Worm (Caenorhabditis elegans) whole organism, L2 larva: Measurements from ENCODE around the gene ZK121.2.

Experiments used
- C34F6.9 ChIP-seq: fragments of 150-350 bp; optimal IDR thresholded peaks from 2 replicates; lab custom pipeline; 2014; ENCODE audit warnings: missing biosample characterization, missing genetic modification characterization
- F13H6.1 ChIP-seq: sonication (generic microtip); optimal IDR thresholded peaks from 2 replicates; lab custom pipeline; 2016; ENCODE audit warnings: missing genetic modification characterization, missing compliant biosample characterization
- R02D3.7 ChIP-seq: fragments of 150-350 bp; optimal IDR thresholded peaks from 2 replicates; lab custom pipeline; 2014; ENCODE audit warnings: missing biosample characterization, missing genetic modification characterization
- Y55F3AM.14 ChIP-seq: fragments of 200-800 bp; sonication (Bioruptor generic); optimal IDR thresholded peaks from 2 replicates; lab custom pipeline; 2018; ENCODE audit warnings: mild to moderate bottlenecking, missing genetic modification characterization, missing compliant biosample characterization
- alr-1 ChIP-seq: fragments of 150-350 bp; optimal IDR thresholded peaks from 2 replicates; lab custom pipeline; 2014; ENCODE audit warnings: missing biosample characterization, missing genetic modification characterization
- blmp-1 ChIP-seq: sonication (generic microtip); optimal IDR thresholded peaks from 2 replicates; lab custom pipeline; 2017; ENCODE audit warnings: missing genetic modification characterization, mild to moderate bottlenecking, missing compliant biosample characterization, antibody characterized with exemption, moderate library complexity; ENCODE audit not compliant: insufficient read depth
- ceh-82 ChIP-seq: fragments of 150-350 bp; optimal IDR thresholded peaks from 2 replicates; lab custom pipeline; 2014; ENCODE audit warnings: missing biosample characterization, missing genetic modification characterization
- crh-2 ChIP-seq: sonication (generic microtip); optimal IDR thresholded peaks from 2 replicates; lab custom pipeline; 2017; ENCODE audit warnings: missing biosample characterization, missing genetic modification characterization
- elt-3 ChIP-seq: sonication (generic microtip); optimal IDR thresholded peaks from 2 replicates; lab custom pipeline; 2017; ENCODE audit warnings: missing biosample characterization, missing genetic modification characterization
- fos-1 ChIP-seq: fragments of 150-350 bp; optimal IDR thresholded peaks from 2 replicates; lab custom pipeline; 2014; ENCODE audit warnings: missing biosample characterization, missing genetic modification characterization
- gmeb-1 ChIP-seq: fragments of 150-350 bp; optimal IDR thresholded peaks from 2 replicates; lab custom pipeline; 2014; ENCODE audit warnings: missing biosample characterization, missing genetic modification characterization
- lin-13 ChIP-seq: fragments of 150-350 bp; optimal IDR thresholded peaks from 2 replicates; lab custom pipeline; 2014; ENCODE audit warnings: missing biosample characterization, missing genetic modification reagents, missing genetic modification characterization
- lin-39 ChIP-seq: fragments of 150-350 bp; optimal IDR thresholded peaks from 2 replicates; lab custom pipeline; 2014; ENCODE audit warnings: missing biosample characterization, missing genetic modification reagents, missing genetic modification characterization
- lsy-2 ChIP-seq, 2 experiments: fragments of 150-350 bp in 1 of 2; sonication (generic microtip) in 1 of 2; optimal IDR thresholded peaks; 2 replicates each; lab custom pipeline; 2014 to 2017; ENCODE audit warnings: missing biosample characterization in 2 of 2, missing genetic modification characterization in 2 of 2
- mab-5 ChIP-seq: fragments of 150-350 bp; optimal IDR thresholded peaks from 2 replicates; lab custom pipeline; 2014; ENCODE audit warnings: missing biosample characterization, missing genetic modification characterization
- mdl-1 ChIP-seq, 2 experiments: fragments of 150-350 bp in 1 of 2; sonication (generic microtip) in 1 of 2; optimal IDR thresholded peaks; 2 replicates each; lab custom pipeline; 2017; ENCODE audit warnings: missing biosample characterization in 2 of 2, missing genetic modification characterization in 2 of 2
- nhr-10 ChIP-seq: sonication (generic microtip); optimal IDR thresholded peaks from 2 replicates; lab custom pipeline; 2017; ENCODE audit warnings: missing biosample characterization, missing genetic modification characterization
- nhr-12 ChIP-seq: fragments of 150-350 bp; optimal IDR thresholded peaks from 2 replicates; lab custom pipeline; 2014; ENCODE audit warnings: missing biosample characterization, missing genetic modification characterization
- nhr-129 ChIP-seq: fragments of 150-350 bp; optimal IDR thresholded peaks from 2 replicates; lab custom pipeline; 2014; ENCODE audit warnings: missing biosample characterization, missing genetic modification characterization
- nhr-21 ChIP-seq: fragments of 150-350 bp; optimal IDR thresholded peaks from 2 replicates; lab custom pipeline; 2014; ENCODE audit warnings: missing biosample characterization, missing genetic modification characterization
- nhr-23 ChIP-seq: fragments of 150-350 bp; optimal IDR thresholded peaks from 2 replicates; lab custom pipeline; 2014; ENCODE audit warnings: missing biosample characterization, missing genetic modification reagents, missing genetic modification characterization
- nhr-237 ChIP-seq: fragments of 150-350 bp; optimal IDR thresholded peaks from 2 replicates; lab custom pipeline; 2014; ENCODE audit warnings: missing biosample characterization, missing genetic modification characterization
- nhr-77 ChIP-seq: fragments of 150-350 bp; optimal IDR thresholded peaks from 2 replicates; lab custom pipeline; 2014; ENCODE audit warnings: missing biosample characterization, missing genetic modification characterization
- peb-1 ChIP-seq: fragments of 150-350 bp; optimal IDR thresholded peaks from 2 replicates; lab custom pipeline; 2014; ENCODE audit warnings: missing biosample characterization, missing genetic modification characterization
- sma-9 ChIP-seq, 2 experiments: fragments of 150-350 bp in 1 of 2; sonication (generic microtip) in 1 of 2; optimal IDR thresholded peaks; 2 replicates each; lab custom pipeline; 2014 to 2016; ENCODE audit warnings: missing genetic modification characterization in 2 of 2, mild to moderate bottlenecking in 1 of 2, missing biosample characterization in 1 of 2, missing compliant biosample characterization in 1 of 2, missing genetic modification reagents in 1 of 2, moderate library complexity in 1 of 2
- unc-39 ChIP-seq: fragments of 150-350 bp; optimal IDR thresholded peaks from 2 replicates; lab custom pipeline; 2014; ENCODE audit warnings: missing biosample characterization, missing genetic modification characterization
- unc-55 ChIP-seq: fragments of 150-350 bp; sonication (generic microtip); optimal IDR thresholded peaks from 3 replicates; lab custom pipeline; 2014; ENCODE audit warnings: missing biosample characterization, missing genetic modification reagents, missing genetic modification characterization
- unc-62 ChIP-seq: fragments of 150-350 bp; optimal IDR thresholded peaks from 2 replicates; lab custom pipeline; 2014; ENCODE audit warnings: missing biosample characterization, missing genetic modification reagents, missing genetic modification characterization
- zag-1 ChIP-seq: fragments of 150-350 bp; optimal IDR thresholded peaks from 2 replicates; lab custom pipeline; 2014; ENCODE audit warnings: missing biosample characterization, missing genetic modification characterization
- ztf-1 ChIP-seq: fragments of 200-800 bp; sonication (Bioruptor generic); conservative IDR thresholded peaks from 2 replicates; pipeline ENCODE4 v1.3.6; 2022; ENCODE audit warnings: missing genetic modification characterization, missing compliant biosample characterization
- ztf-11 ChIP-seq: sonication (generic microtip); optimal IDR thresholded peaks from 2 replicates; lab custom pipeline; 2017; ENCODE audit warnings: missing biosample characterization, missing genetic modification characterization
- ztf-4 ChIP-seq: fragments of 150-350 bp; optimal IDR thresholded peaks from 2 replicates; lab custom pipeline; 2014; ENCODE audit warnings: missing biosample characterization, missing genetic modification characterization

The ZK121.2 gene

ce11 chrIII:5326323-5326722, 15.2 kb upstream of the ZK121.2 start, which contains the start of gene sorf-2:
sorf-2 (plus strand) TSS chrIII:5326623.
- TF ChIP-seq alr-1, result no peak
- no peak for TF ChIP-seq nhr-21 (tag; lab: Kevin White, UChicago)
- TF ChIP-seq lsy-2 (tag; optimal IDR thresholded peaks at IDR 0.05; lab: Kevin White, UChicago), result no peak
- no peak for TF ChIP-seq crh-2 (tag; lab: Kevin White, UChicago)
- no peak for TF ChIP-seq ztf-4
- TF ChIP-seq lin-39 (tag; lab: Kevin White, UChicago), result no peak
- no peak for TF ChIP-seq ztf-11
- TF ChIP-seq fos-1 (tag; lab: Kevin White, UChicago), result no peak
- TF ChIP-seq nhr-12 (tag; lab: Kevin White, UChicago), result no peak
- TF ChIP-seq F13H6.1, result no peak
- TF ChIP-seq unc-62 (GFP tag; lab: Kevin White, UChicago), result no peak
- TF ChIP-seq zag-1, result no peak
- TF ChIP-seq blmp-1, result no peak
- TF ChIP-seq peb-1 (tag; lab: Kevin White, UChicago), result no peak
- TF ChIP-seq nhr-77 (tag; lab: Kevin White, UChicago), result no peak
- no peak for TF ChIP-seq nhr-129 (tag; lab: Kevin White, UChicago)
- no peak for TF ChIP-seq nhr-10

- TF ChIP-seq C34F6.9 (tag; lab: Kevin White, UChicago), result no peak
- TF ChIP-seq peb-1 (tag; lab: Kevin White, UChicago), result no peak
- no peak for TF ChIP-seq nhr-23
- no peak for TF ChIP-seq unc-39 (tag; lab: Kevin White, UChicago)
- TF ChIP-seq ceh-82 (tag; lab: Kevin White, UChicago), result no peak
- TF ChIP-seq mab-5 (tag; lab: Kevin White, UChicago), result no peak
- no peak for TF ChIP-seq R02D3.7
- no peak for TF ChIP-seq nhr-237 (tag; lab: Kevin White, UChicago)
- no peak for TF ChIP-seq nhr-10
- TF ChIP-seq lin-39 (tag; lab: Kevin White, UChicago), result no peak
- no peak for TF ChIP-seq ztf-1 (GFP tag; lab: Robert Waterston, UW)
- no peak for TF ChIP-seq elt-3
- no peak for TF ChIP-seq F13H6.1
- TF ChIP-seq Y55F3AM.14 (GFP tag; lab: Kevin White, UChicago), result no peak
- TF ChIP-seq fos-1 (tag; lab: Kevin White, UChicago), result no peak
- TF ChIP-seq gmeb-1, result no peak
- TF ChIP-seq blmp-1, result no peak
- TF ChIP-seq unc-55 (GFP tag; lab: Kevin White, UChicago), result no peak
Observed at ce11 chrIII:5329372-5329771, 12.1 kb upstream of the ZK121.2 start.

- TF ChIP-seq blmp-1, result no peak
- TF ChIP-seq fos-1 (tag; lab: Kevin White, UChicago), result peak; percentile 6
- TF ChIP-seq lin-13 (GFP tag; lab: Kevin White, UChicago), result no peak
- TF ChIP-seq ztf-4, result no peak
- TF ChIP-seq sma-9 (GFP tag; optimal IDR thresholded peaks at IDR 0.05; lab: Kevin White, UChicago), result peak; percentile 19
- TF ChIP-seq sma-9 (tag; optimal IDR thresholded peaks at IDR 0.05; lab: Kevin White, UChicago), result no peak
- peak; percentile 28 for TF ChIP-seq nhr-129 (tag; lab: Kevin White, UChicago)
- TF ChIP-seq F13H6.1, result peak; percentile 0
- TF ChIP-seq crh-2 (tag; lab: Kevin White, UChicago), result peak; percentile 32
Observed at ce11 chrIII:5334517-5335049, 6.9 kb upstream of the ZK121.2 start.

DNA sequence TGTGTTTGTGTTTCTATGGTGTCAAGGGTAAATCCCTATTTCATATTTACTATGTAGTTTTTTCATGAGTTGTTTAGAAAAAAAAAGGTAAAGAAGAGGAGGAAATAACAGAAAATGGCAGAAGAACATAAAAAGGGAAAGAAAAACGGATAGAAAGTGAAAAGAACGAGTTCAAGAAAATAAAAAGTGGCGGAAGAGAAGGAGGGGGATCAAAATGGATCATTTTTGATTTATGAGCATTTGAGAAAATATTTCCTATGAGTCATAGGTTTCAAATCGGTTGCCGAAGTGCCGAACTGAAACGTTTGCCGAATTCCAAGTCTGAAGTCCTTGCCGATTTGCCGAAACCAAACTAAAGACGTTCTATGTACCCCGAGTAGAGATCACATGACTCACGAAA, 2.7 kb upstream of the ZK121.2 start:
- TF ChIP-seq unc-62 (GFP tag; lab: Kevin White, UChicago) (no peak), mab-5 (tag; lab: Kevin White, UChicago) (peak; percentile 71), mdl-1 (tag; optimal IDR thresholded peaks at IDR 0.05; lab: Kevin White, UChicago) (no peak), fos-1 (tag; lab: Kevin White, UChicago) (peak; percentile 3), unc-55 (GFP tag; lab: Kevin White, UChicago) (peak; percentile 52), lin-39 (tag; lab: Kevin White, UChicago) (no peak)

DNA sequence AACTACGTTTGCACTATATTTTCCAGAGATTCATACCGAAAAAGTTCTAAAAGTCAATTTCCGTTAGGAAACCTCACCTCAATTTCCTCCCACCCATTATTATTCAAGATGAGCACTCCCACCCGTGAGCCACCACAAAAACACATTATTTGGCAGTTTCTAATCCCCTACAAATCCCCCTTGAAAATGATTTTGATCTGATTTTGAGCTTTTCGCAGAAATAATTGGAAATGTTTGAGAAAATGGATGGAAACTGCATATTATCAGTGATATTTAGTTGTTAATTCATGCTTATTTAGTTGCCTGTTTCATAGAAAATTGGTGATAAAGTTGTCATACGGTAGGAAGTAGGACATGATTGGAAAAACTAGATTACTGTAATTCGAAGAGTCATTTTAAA, 952 bp upstream of the ZK121.2 start:
- peak; percentile 37 for TF ChIP-seq unc-55 (GFP tag; lab: Kevin White, UChicago)
- no peak for TF ChIP-seq gmeb-1
